Fruit fly (Drosophila melanogaster): Measurements from ENCODE around the gene kto.

The kto gene

dm6 chr3L:19817807-19818531 lies 18.4 kb upstream of the kto start, which contains the start of the genes Fibp and Deaf1 (continued):
- TF ChIP-seq CG9817 (tag; optimal IDR thresholded peaks at IDR 0.05) (peak; percentile 80), gcm (GFP tag; optimal IDR thresholded peaks at IDR 0.05) (peak; percentile 45), bcd (GFP tag; optimal IDR thresholded peaks at IDR 0.05) (peak; percentile 68), Sry-β (GFP tag; optimal IDR thresholded peaks at IDR 0.05) (peak; percentile 38), salm (tag; optimal IDR thresholded peaks at IDR 0.05) (no peak), H2.0 (GFP tag; IDR thresholded peaks at IDR 0.05) (peak; percentile 51; the same call in 1 of the 2 replicates), CG11696 (GFP tag; IDR thresholded peaks at IDR 0.05) (no peak), run (tag; optimal IDR thresholded peaks at IDR 0.05) (no peak), CG3065 (GFP tag; optimal IDR thresholded peaks at IDR 0.05) (peak; percentile 48), Ssrp (tag; optimal IDR thresholded peaks at IDR 0.05) (peak; percentile 78), gsb-n (tag; optimal IDR thresholded peaks at IDR 0.05) (no peak), fd3F (GFP tag; optimal IDR thresholded peaks at IDR 0.05) (peak; percentile 65), Lhr (GFP tag; optimal IDR thresholded peaks at IDR 0.05) (peak; percentile 68), CG2875 (GFP tag; optimal IDR thresholded peaks at IDR 0.05) (peak; percentile 26), tgo (GFP tag; IDR thresholded peaks at IDR 0.05) (peak; percentile 64; the same call in 2 of the 3 replicates), jumu (GFP tag; optimal IDR thresholded peaks at IDR 0.05) (peak; percentile 80), gro (GFP tag; optimal IDR thresholded peaks at IDR 0.05) (peak; percentile 58), Ets65A (GFP tag) (peak; percentile 98), org-1 (GFP tag; optimal IDR thresholded peaks at IDR 0.05) (no peak), PHDP (tag; optimal IDR thresholded peaks at IDR 0.05) (peak; percentile 68), Mrtf (GFP tag; IDR thresholded peaks at IDR 0.05) (0 out of 3 replicates have a peak, but pooled peaks have one; percentile 39), CG1602 (GFP tag; optimal IDR thresholded peaks at IDR 0.05) (peak; percentile 83), Hr78 (GFP tag; optimal IDR thresholded peaks at IDR 0.05) (no peak), CG33213 (GFP tag; optimal IDR thresholded peaks at IDR 0.05) (peak; percentile 80), Hmr (GFP tag; optimal IDR thresholded peaks at IDR 0.05) (peak; percentile 72), CG1024 (GFP tag; IDR thresholded peaks at IDR 0.05) (no peak), CG10274 (GFP tag; optimal IDR thresholded peaks at IDR 0.05) (no peak), lbe (GFP tag; optimal IDR thresholded peaks at IDR 0.05) (peak; percentile 29), CG13775 (GFP tag; optimal IDR thresholded peaks at IDR 0.05) (peak; percentile 85), CG8089 (GFP tag; optimal IDR thresholded peaks at IDR 0.05) (peak; percentile 66), Chrac-16 (GFP tag; optimal IDR thresholded peaks at IDR 0.05) (peak; percentile 84), CG32532 (GFP tag; IDR thresholded peaks at IDR 0.05) (peak; percentile 82), CG10267 (tag; optimal IDR thresholded peaks at IDR 0.05) (peak; percentile 72), Trl (optimal IDR thresholded peaks at IDR 0.05) (no peak), Trl (GFP tag; optimal IDR thresholded peaks at IDR 0.05) (peak; percentile 79), sima (GFP tag; optimal IDR thresholded peaks at IDR 0.05) (peak; percentile 26), gfzf (GFP tag; optimal IDR thresholded peaks at IDR 0.05) (peak; percentile 68), CG15269 (tag; optimal IDR thresholded peaks at IDR 0.05) (peak; percentile 68), BtbVII (GFP tag; optimal IDR thresholded peaks at IDR 0.05) (peak; percentile 34), ap (GFP tag; IDR thresholded peaks at IDR 0.05) (peak; percentile 44; the same call in 1 of the 2 replicates), CG6791 (GFP tag; IDR thresholded peaks at IDR 0.05; ENCODE audit: partially characterized antibody) (peak; percentile 99), pita (GFP tag; optimal IDR thresholded peaks at IDR 0.05) (no peak), CrebB (tag; optimal IDR thresholded peaks at IDR 0.05) (no peak), Doc3 (GFP tag; IDR thresholded peaks at IDR 0.05; ENCODE audit: partially characterized antibody) (peak; percentile 96), Adf1 (GFP tag; IDR thresholded peaks at IDR 0.05) (no peak; the same call in 1 of the 2 replicates), CG11560 (tag; IDR thresholded peaks at IDR 0.05) (no peak), lola (GFP tag; optimal IDR thresholded peaks at IDR 0.05) (peak in 1 of 3 experiments; percentile 82), CG16815 (GFP tag; optimal IDR thresholded peaks at IDR 0.05) (peak; percentile 74), Lim3 (GFP tag; IDR thresholded peaks at IDR 0.05) (no peak)

Measured in whole organism, embryonic.